Fruit fly (Drosophila melanogaster): ENCODE results near the gene CG45067.

The CG45067 gene

DNA sequence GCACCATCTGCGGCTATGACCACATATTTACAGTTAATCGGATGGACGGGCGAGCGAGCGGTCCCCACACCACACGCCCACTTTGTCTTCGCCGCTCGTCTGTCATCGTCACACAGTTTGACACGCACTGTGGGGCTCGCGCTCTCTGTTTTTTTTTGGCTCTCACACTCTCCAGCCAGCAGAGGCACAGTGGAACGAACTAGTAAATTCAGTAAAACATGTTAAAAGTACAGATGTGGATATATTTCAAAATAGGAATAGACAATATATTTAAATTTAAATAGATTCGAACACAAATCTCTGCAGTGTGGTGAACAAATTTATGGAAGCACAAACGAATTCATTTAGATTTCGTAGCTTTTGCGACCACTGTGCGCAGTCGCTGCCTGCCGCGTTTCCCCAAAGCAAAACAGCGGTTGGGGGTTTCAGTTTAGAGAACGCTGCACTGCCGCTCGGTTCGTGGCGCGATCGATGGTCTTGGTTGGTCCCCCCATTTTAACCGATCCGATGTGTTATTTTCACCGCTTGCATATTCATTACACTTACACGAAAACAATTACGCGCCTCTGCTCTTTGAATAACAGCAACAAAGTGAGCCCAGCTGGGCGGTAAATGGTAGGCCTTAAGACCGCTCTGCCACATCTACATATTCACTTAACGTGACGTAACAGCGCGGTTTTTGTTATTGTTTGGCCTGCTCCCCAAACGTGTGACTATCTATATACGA, 33.0 kb downstream of the CG45067 start (continued):
- TF ChIP-seq Sox102F (GFP tag; optimal IDR thresholded peaks at IDR 0.05), result peak; percentile 99
- peak; percentile 97 for TF ChIP-seq CG13624 (GFP tag; optimal IDR thresholded peaks at IDR 0.05)
- TF ChIP-seq CG3065 (GFP tag; optimal IDR thresholded peaks at IDR 0.05), result peak; percentile 95
- peak; percentile 68 for TF ChIP-seq pfk (GFP tag; optimal IDR thresholded peaks at IDR 0.05)
- TF ChIP-seq caup (GFP tag; optimal IDR thresholded peaks at IDR 0.05; ENCODE audit: severe bottlenecking), result peak; percentile 98
- TF ChIP-seq luna (GFP tag; optimal IDR thresholded peaks at IDR 0.05), result peak; percentile 65
- peak; percentile 94 for TF ChIP-seq ftz-f1 (GFP tag; optimal IDR thresholded peaks at IDR 0.05)
- peak; percentile 99 for TF ChIP-seq CG10366 (GFP tag; IDR thresholded peaks at IDR 0.05)
- TF ChIP-seq kay (GFP tag; optimal IDR thresholded peaks at IDR 0.05), result peak; percentile 96
- peak; percentile 72 for TF ChIP-seq CG14965 (GFP tag; optimal IDR thresholded peaks at IDR 0.05; ENCODE audit: borderline replicate concordance)
- peak; percentile 97 for TF ChIP-seq CG7372 (GFP tag; IDR thresholded peaks at IDR 0.05)
- peak in 1 of 2 experiments; percentile 97 for TF ChIP-seq eve (GFP tag; optimal IDR thresholded peaks at IDR 0.05)
- TF ChIP-seq CG2678 (tag; optimal IDR thresholded peaks at IDR 0.05), result peak; percentile 99
- peak; percentile 97 for TF ChIP-seq CG1602 (GFP tag; optimal IDR thresholded peaks at IDR 0.05)
- peak; percentile 64 for TF ChIP-seq Sry-β (GFP tag; optimal IDR thresholded peaks at IDR 0.05)
- peak; percentile 93 for TF ChIP-seq maf-S (GFP tag; optimal IDR thresholded peaks at IDR 0.05)
- TF ChIP-seq Jarid2 (GFP tag; optimal IDR thresholded peaks at IDR 0.05), result peak; percentile 89
- peak; percentile 92 for TF ChIP-seq en (GFP tag; optimal IDR thresholded peaks at IDR 0.05)
- peak; percentile 97 for TF ChIP-seq CG12104 (GFP tag; optimal IDR thresholded peaks at IDR 0.05)
- peak; percentile 98 for TF ChIP-seq scrt (GFP tag; optimal IDR thresholded peaks at IDR 0.05)
- TF ChIP-seq mirr (GFP tag; optimal IDR thresholded peaks at IDR 0.05), result peak; percentile 97
- peak; percentile 89 for TF ChIP-seq her (GFP tag; optimal IDR thresholded peaks at IDR 0.05)
- peak; percentile 99 for TF ChIP-seq CG34376 (GFP tag; optimal IDR thresholded peaks at IDR 0.05)
- peak; percentile 97 for TF ChIP-seq CG4617 (GFP tag; optimal IDR thresholded peaks at IDR 0.05; ENCODE audit: borderline replicate concordance)
- TF ChIP-seq Chrac-16 (GFP tag; optimal IDR thresholded peaks at IDR 0.05), result peak; percentile 99
- TF ChIP-seq CG12299 (tag; optimal IDR thresholded peaks at IDR 0.05), result peak; percentile 98
- peak; percentile 94 for TF ChIP-seq Antp (GFP tag; optimal IDR thresholded peaks at IDR 0.05)
- TF ChIP-seq Nf-YA (GFP tag; IDR thresholded peaks at IDR 0.05), result peak; percentile 96
- TF ChIP-seq fd64A (GFP tag; optimal IDR thresholded peaks at IDR 0.05), result peak; percentile 97
- peak; percentile 96 for TF ChIP-seq CG13123 (GFP tag; optimal IDR thresholded peaks at IDR 0.05)
- TF ChIP-seq hb (GFP tag; IDR thresholded peaks at IDR 0.05; ENCODE audit: partially characterized antibody), result peak; percentile 86
- peak; percentile 100 for TF ChIP-seq sens (GFP tag)
- TF ChIP-seq CG18764 (GFP tag; optimal IDR thresholded peaks at IDR 0.05), result peak; percentile 96
- TF ChIP-seq CG18476 (GFP tag; optimal IDR thresholded peaks at IDR 0.05), result peak; percentile 98
- peak; percentile 85 for TF ChIP-seq tna (GFP tag; IDR thresholded peaks at IDR 0.05; ENCODE audit: partially characterized antibody)
- TF ChIP-seq CG15601 (tag; optimal IDR thresholded peaks at IDR 0.05), result peak; percentile 97
- TF ChIP-seq CG31365 (tag; optimal IDR thresholded peaks at IDR 0.05), result peak; percentile 93
- TF ChIP-seq CG9817 (tag; optimal IDR thresholded peaks at IDR 0.05), result peak; percentile 97
- peak; percentile 96 for TF ChIP-seq tx (GFP tag; optimal IDR thresholded peaks at IDR 0.05)
- peak; percentile 93 for TF ChIP-seq toy (GFP tag; IDR thresholded peaks at IDR 0.05)
- TF ChIP-seq MTF-1 (GFP tag; optimal IDR thresholded peaks at IDR 0.05; ENCODE audit: borderline replicate concordance), result peak; percentile 97
- peak; percentile 97 for TF ChIP-seq gsb (GFP tag; IDR thresholded peaks at IDR 0.05)
- peak; percentile 96 for TF ChIP-seq CG10147 (GFP tag; optimal IDR thresholded peaks at IDR 0.05)
- peak; percentile 84 for TF ChIP-seq kni (GFP tag; optimal IDR thresholded peaks at IDR 0.05)
- peak; percentile 97 for TF ChIP-seq CG4820 (GFP tag; optimal IDR thresholded peaks at IDR 0.05)
- TF ChIP-seq crol (GFP tag; IDR thresholded peaks at IDR 0.05), result peak; percentile 79
- peak; percentile 95 for TF ChIP-seq CG1024 (GFP tag; IDR thresholded peaks at IDR 0.05)
- TF ChIP-seq Neu2 (GFP tag; optimal IDR thresholded peaks at IDR 0.05; ENCODE audit: borderline replicate concordance), result peak; percentile 66
- peak; percentile 99 for TF ChIP-seq Xrp1 (GFP tag; IDR thresholded peaks at IDR 0.05)

Data from whole organism, embryonic.